Worm (Caenorhabditis elegans): Measurements from ENCODE around the gene F09B9.4.

DNA sequence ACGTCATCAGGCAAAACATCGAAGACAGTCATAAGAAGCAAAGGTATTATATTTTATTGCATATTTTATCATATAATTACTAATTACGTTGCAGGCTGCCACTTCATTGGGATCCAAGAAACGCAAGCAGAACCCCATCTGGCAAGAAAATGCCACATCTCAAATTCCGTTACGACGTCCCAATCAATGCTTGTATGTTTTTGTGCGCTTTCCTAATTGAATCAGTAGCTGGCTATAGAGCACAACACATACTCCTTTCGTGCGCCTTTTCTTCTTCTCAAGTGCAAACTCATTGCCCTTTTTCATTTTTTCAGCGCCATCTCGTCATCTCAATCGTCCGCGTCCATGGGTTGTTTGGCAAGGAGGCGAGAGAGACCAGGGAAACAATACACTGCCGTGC lies 9.5 kb upstream of the F09B9.4 start:
- TF ChIP-seq mab-5 (tag; optimal IDR thresholded peaks at IDR 0.05) (no peak), elt-1 (tag; optimal IDR thresholded peaks at IDR 0.05; ENCODE audit: borderline replicate concordance, insufficient read depth) (no peak), unc-62 (GFP tag; optimal IDR thresholded peaks at IDR 0.05) (no peak), unc-39 (tag; optimal IDR thresholded peaks at IDR 0.05) (no peak), mep-1 (tag; optimal IDR thresholded peaks at IDR 0.05) (no peak)
